Worm (Caenorhabditis elegans) whole organism, L4 larva: ENCODE results near the gene Y82E9BL.5.

Experiments
- D1046.2 ChIP-seq: fragments of 200-800 bp; sonication (Bioruptor generic); IDR thresholded peaks from 2 replicates; pipeline ENCODE4 v1.3.6; 2022; ENCODE audit warnings: missing genetic modification characterization, missing compliant biosample characterization
- ZK546.5 ChIP-seq, 2 experiments: sonication (generic microtip); optimal IDR thresholded peaks; 2 replicates each; lab custom pipeline; 2017; ENCODE audit warnings: missing biosample characterization in 2 of 2, missing genetic modification characterization in 2 of 2
- fkh-10 ChIP-seq: fragments of 150-350 bp; optimal IDR thresholded peaks from 2 replicates; lab custom pipeline; 2014; ENCODE audit warnings: missing biosample characterization, missing genetic modification reagents, missing genetic modification characterization
- fos-1 ChIP-seq: fragments of 150-350 bp; optimal IDR thresholded peaks from 2 replicates; lab custom pipeline; 2014; ENCODE audit warnings: missing biosample characterization, missing genetic modification characterization
- mdl-1 ChIP-seq, 2 experiments: fragments of 150-350 bp in 1 of 2; sonication (generic microtip) in 1 of 2; optimal IDR thresholded peaks; 2 replicates each; lab custom pipeline; 2014 to 2017; ENCODE audit warnings: missing biosample characterization in 2 of 2, missing genetic modification characterization in 2 of 2
- nhr-77 ChIP-seq: fragments of 150-350 bp; optimal IDR thresholded peaks from 2 replicates; lab custom pipeline; 2014; ENCODE audit warnings: missing biosample characterization, missing genetic modification characterization

- TF ChIP-seq fos-1 (no peak), D1046.2 (no peak), nhr-77 (tag; lab: Kevin White, UChicago) (no peak), ZK546.5 (tag; optimal IDR thresholded peaks at IDR 0.05; lab: Kevin White, UChicago) (no peak), fkh-10 (no peak), mdl-1 (tag; optimal IDR thresholded peaks at IDR 0.05; lab: Kevin White, UChicago) (no peak)
These were observed 26.9 kb upstream of the Y82E9BL.5 start, which contains the start of gene Y82E9BR.20 for ce11 chrIII:1374355-1374807.
